Worm (Caenorhabditis elegans) whole organism, L4 larva: ENCODE data around the gene ppk-2.

Source experiments
- ama-1 ChIP-seq: fragments of 150-350 bp; optimal IDR thresholded peaks from 2 replicates; lab custom pipeline; 2014; ENCODE audit warnings: inconsistent platforms, mixed read lengths
- ces-1 ChIP-seq: fragments of 150-350 bp; sonication (generic microtip); optimal IDR thresholded peaks from 4 replicates; lab custom pipeline; 2014; ENCODE audit warnings: missing biosample characterization, missing genetic modification reagents, missing genetic modification characterization
- fos-1 ChIP-seq: fragments of 150-350 bp; optimal IDR thresholded peaks from 2 replicates; lab custom pipeline; 2014; ENCODE audit warnings: missing biosample characterization, missing genetic modification characterization
- nhr-11 ChIP-seq: fragments of 150-350 bp; optimal IDR thresholded peaks from 2 replicates; lab custom pipeline; 2014; ENCODE audit warnings: missing biosample characterization, missing genetic modification characterization
- pha-4 ChIP-seq, 2 experiments: fragments of 150-350 bp in 1 of 2; fragments of 200-800 bp in 1 of 2; sonication (Bioruptor generic) in 1 of 2; IDR thresholded peaks in 1 of 2; optimal IDR thresholded peaks in 1 of 2; 2 replicates each; pipeline versions ENCODE4 v1.3.6 to Lab custom; 2014 to 2022; ENCODE audit warnings: missing genetic modification characterization in 2 of 2, missing genetic modification reagents in 2 of 2, missing biosample characterization in 1 of 2, missing compliant biosample characterization in 1 of 2
- unc-130 ChIP-seq: sonication (generic microtip); optimal IDR thresholded peaks from 2 replicates; lab custom pipeline; 2016; ENCODE audit warnings: missing genetic modification reagents, missing genetic modification characterization, missing compliant biosample characterization

ce11 chrIII:2100842-2101241, 1.3 kb upstream of the ppk-2 start:
- TF ChIP-seq fos-1 (tag; lab: Kevin White, UChicago) (no peak), ces-1 (GFP tag; lab: Kevin White, UChicago) (peak; percentile 90), nhr-11 (tag; lab: Kevin White, UChicago) (peak; percentile 17), ama-1 (lab: Kevin White, UChicago) (no peak), pha-4 (GFP tag; IDR thresholded peaks at IDR 0.05; lab: Robert Waterston, UW) (no peak), pha-4 (tag; optimal IDR thresholded peaks at IDR 0.05; lab: Kevin White, UChicago) (no peak), unc-130 (GFP tag; lab: Kevin White, UChicago) (no peak)
